Worm (Caenorhabditis elegans) whole organism, L1 larva: Measurements from ENCODE around the gene irld-3.

Source experiments
- C04F5.9 ChIP-seq: sonication (generic microtip); optimal IDR thresholded peaks from 2 replicates; lab custom pipeline; 2016; ENCODE audit warnings: missing genetic modification characterization, missing compliant biosample characterization
- C16A3.4 ChIP-seq: fragments of 150-350 bp; optimal IDR thresholded peaks from 2 replicates; lab custom pipeline; 2014; ENCODE audit warnings: missing biosample characterization, missing genetic modification characterization
- F16B12.6 ChIP-seq: fragments of 150-350 bp; optimal IDR thresholded peaks from 2 replicates; lab custom pipeline; 2014; ENCODE audit warnings: missing biosample characterization, missing genetic modification characterization
- aha-1 ChIP-seq: fragments of 150-350 bp; optimal IDR thresholded peaks from 2 replicates; lab custom pipeline; 2014; ENCODE audit warnings: missing biosample characterization, missing genetic modification characterization
- ama-1 ChIP-seq: fragments of 150-350 bp; optimal IDR thresholded peaks from 2 replicates; lab custom pipeline; 2014
- ceh-63 ChIP-seq: fragments of 200-800 bp; sonication (Bioruptor generic); optimal IDR thresholded peaks from 2 replicates; lab custom pipeline; 2018; ENCODE audit warnings: mild to moderate bottlenecking, missing genetic modification characterization, missing compliant biosample characterization
- ceh-8 ChIP-seq: fragments of 200-800 bp; sonication (Bioruptor generic); optimal IDR thresholded peaks from 2 replicates; lab custom pipeline; 2018; ENCODE audit warnings: mild to moderate bottlenecking, missing genetic modification characterization, moderate library complexity, missing compliant biosample characterization
- ceh-90 ChIP-seq: sonication (generic microtip); optimal IDR thresholded peaks from 2 replicates; lab custom pipeline; 2016; ENCODE audit warnings: missing genetic modification characterization, missing compliant biosample characterization
- ces-1 ChIP-seq: fragments of 150-350 bp; optimal IDR thresholded peaks from 2 replicates; lab custom pipeline; 2014; ENCODE audit warnings: missing biosample characterization, missing genetic modification reagents, missing genetic modification characterization
- dpl-1 ChIP-seq, 3 experiments: fragments of 150-350 bp in 2 of 3; sonication (generic microtip) in 1 of 3; optimal IDR thresholded peaks; 2 replicates each; lab custom pipeline; 2014 to 2017; ENCODE audit warnings: missing biosample characterization in 3 of 3, missing genetic modification characterization in 3 of 3, missing genetic modification reagents in 3 of 3
- dsc-1 ChIP-seq: sonication (generic microtip); optimal IDR thresholded peaks from 2 replicates; lab custom pipeline; 2016; ENCODE audit warnings: mild to moderate bottlenecking, missing genetic modification characterization, missing compliant biosample characterization
- efl-1 ChIP-seq, 4 experiments: fragments of 150-350 bp; optimal IDR thresholded peaks in 3 of 4; peaks in 1 of 4; 1 replicate in 1 of 4; 2 replicates in 3 of 4; lab custom pipeline; 2014; ENCODE audit warnings: missing biosample characterization in 2 of 4, missing genetic modification characterization in 2 of 4, missing genetic modification reagents in 2 of 4
- ets-5 ChIP-seq: fragments of 200-800 bp; sonication (Bioruptor generic); IDR thresholded peaks from 2 replicates; pipeline ENCODE4 v1.3.6; 2022; ENCODE audit warnings: missing genetic modification characterization, missing compliant biosample characterization
- fkh-10 ChIP-seq: sonication (generic microtip); optimal IDR thresholded peaks from 2 replicates; lab custom pipeline; 2017; ENCODE audit warnings: missing biosample characterization, missing genetic modification reagents, missing genetic modification characterization
- fkh-4 ChIP-seq: sonication (generic microtip); optimal IDR thresholded peaks from 2 replicates; lab custom pipeline; 2016; ENCODE audit warnings: missing compliant biosample characterization, missing genetic modification characterization, borderline replicate concordance
- fkh-8 ChIP-seq: sonication (generic microtip); optimal IDR thresholded peaks from 2 replicates; lab custom pipeline; 2016; ENCODE audit warnings: mild to moderate bottlenecking, missing genetic modification characterization, missing compliant biosample characterization
- grh-1 ChIP-seq: fragments of 200-800 bp; sonication (Bioruptor generic); IDR thresholded peaks from 2 replicates; pipeline ENCODE4 v1.3.6; 2022; ENCODE audit warnings: missing genetic modification reagents, missing genetic modification characterization, missing compliant biosample characterization
- hlh-4 ChIP-seq: sonication (generic microtip); optimal IDR thresholded peaks from 2 replicates; lab custom pipeline; 2016; ENCODE audit warnings: mild to moderate bottlenecking, missing genetic modification characterization, missing compliant biosample characterization
- isw-1 ChIP-seq: fragments of 200-800 bp; sonication (Bioruptor generic); IDR thresholded peaks from 2 replicates; pipeline ENCODE4 v1.3.6; 2022; ENCODE audit warnings: missing genetic modification characterization, missing compliant biosample characterization
- lin-14 ChIP-seq: fragments of 200-800 bp; sonication (Bioruptor generic); optimal IDR thresholded peaks from 2 replicates; lab custom pipeline; 2018; ENCODE audit warnings: mild to moderate bottlenecking, missing genetic modification characterization, moderate library complexity, missing compliant biosample characterization
- lin-15B ChIP-seq: fragments of 150-350 bp; sonication (generic microtip); optimal IDR thresholded peaks from 3 replicates; lab custom pipeline; 2014; ENCODE audit warnings: missing biosample characterization, missing genetic modification characterization
- lin-39 ChIP-seq: fragments of 150-350 bp; optimal IDR thresholded peaks from 2 replicates; lab custom pipeline; 2014; ENCODE audit warnings: missing biosample characterization, missing genetic modification reagents, missing genetic modification characterization
- lir-3 ChIP-seq: sonication (generic microtip); optimal IDR thresholded peaks from 2 replicates; lab custom pipeline; 2016; ENCODE audit warnings: mild to moderate bottlenecking, missing genetic modification characterization, moderate library complexity, missing compliant biosample characterization; ENCODE audit not compliant: poor library complexity
- lsy-2 ChIP-seq, 2 experiments: fragments of 150-350 bp; optimal IDR thresholded peaks; 2 replicates each; lab custom pipeline; 2014; ENCODE audit warnings: missing biosample characterization in 2 of 2, missing genetic modification characterization in 2 of 2
- mab-9 ChIP-seq: fragments of 200-800 bp; sonication (Bioruptor generic); IDR thresholded peaks from 2 replicates; pipeline ENCODE4 v1.3.6; 2022; ENCODE audit warnings: missing genetic modification reagents, missing genetic modification characterization, missing compliant biosample characterization
- mef-2 ChIP-seq: fragments of 150-350 bp; optimal IDR thresholded peaks from 2 replicates; lab custom pipeline; 2014; ENCODE audit warnings: missing biosample characterization, missing genetic modification characterization
- nhr-11 ChIP-seq: fragments of 150-350 bp; optimal IDR thresholded peaks from 2 replicates; lab custom pipeline; 2014; ENCODE audit warnings: missing biosample characterization, missing genetic modification characterization
- nhr-12 ChIP-seq: sonication (generic microtip); optimal IDR thresholded peaks from 2 replicates; lab custom pipeline; 2017; ENCODE audit warnings: missing biosample characterization, missing genetic modification characterization
- nhr-237 ChIP-seq: fragments of 150-350 bp; optimal IDR thresholded peaks from 2 replicates; lab custom pipeline; 2014; ENCODE audit warnings: missing biosample characterization, missing genetic modification characterization
- nhr-47 ChIP-seq: sonication (generic microtip); optimal IDR thresholded peaks from 2 replicates; lab custom pipeline; 2016; ENCODE audit warnings: mild to moderate bottlenecking, missing genetic modification characterization, moderate library complexity, missing compliant biosample characterization
- nhr-76 ChIP-seq: sonication (generic microtip); optimal IDR thresholded peaks from 2 replicates; lab custom pipeline; 2017; ENCODE audit warnings: missing biosample characterization, missing genetic modification characterization
- nhr-84 ChIP-seq: sonication (generic microtip); optimal IDR thresholded peaks from 2 replicates; lab custom pipeline; 2017; ENCODE audit warnings: missing biosample characterization, missing genetic modification characterization
- nhr-85 ChIP-seq: sonication (generic microtip); peaks from one replicate; lab custom pipeline; 2016; ENCODE audit warnings: missing genetic modification characterization, inconsistent platforms, missing compliant biosample characterization
- nhr-90 ChIP-seq: sonication (generic microtip); optimal IDR thresholded peaks from 2 replicates; lab custom pipeline; 2016; ENCODE audit warnings: mild to moderate bottlenecking, missing genetic modification characterization, missing compliant biosample characterization; ENCODE audit not compliant: poor library complexity
- pag-3 ChIP-seq: sonication (generic microtip); optimal IDR thresholded peaks from 2 replicates; lab custom pipeline; 2017; ENCODE audit warnings: missing genetic modification characterization, mild to moderate bottlenecking, missing compliant biosample characterization, antibody characterized with exemption, borderline replicate concordance; ENCODE audit not compliant: insufficient read depth
- pqm-1 ChIP-seq: sonication (generic microtip); optimal IDR thresholded peaks from 3 replicates; lab custom pipeline; 2017; ENCODE audit warnings: missing biosample characterization, missing genetic modification characterization
- rnt-1 ChIP-seq: sonication (generic microtip); optimal IDR thresholded peaks from 2 replicates; lab custom pipeline; 2016; ENCODE audit warnings: mild to moderate bottlenecking, missing genetic modification characterization, moderate library complexity, missing compliant biosample characterization
- snu-23 ChIP-seq: sonication (generic microtip); optimal IDR thresholded peaks from 2 replicates; lab custom pipeline; 2016; ENCODE audit warnings: missing genetic modification characterization, missing compliant biosample characterization
- sup-37 ChIP-seq: fragments of 200-800 bp; sonication (Bioruptor generic); optimal IDR thresholded peaks from 2 replicates; lab custom pipeline; 2018; ENCODE audit warnings: mild to moderate bottlenecking, missing genetic modification characterization, missing compliant biosample characterization
- swsn-7 ChIP-seq: sonication (generic microtip); optimal IDR thresholded peaks from 2 replicates; lab custom pipeline; 2016; ENCODE audit warnings: missing genetic modification characterization, missing compliant biosample characterization
- unc-30 ChIP-seq: sonication (generic microtip); optimal IDR thresholded peaks from 2 replicates; lab custom pipeline; 2017; ENCODE audit warnings: missing biosample characterization, missing genetic modification characterization
- vab-15 ChIP-seq: sonication (generic microtip); optimal IDR thresholded peaks from 2 replicates; lab custom pipeline; 2017; ENCODE audit warnings: missing genotype, mild to moderate bottlenecking, missing genetic modification characterization, missing compliant biosample characterization
- zag-1 ChIP-seq: fragments of 150-350 bp; optimal IDR thresholded peaks from 2 replicates; lab custom pipeline; 2014; ENCODE audit warnings: missing biosample characterization, missing genetic modification characterization
- zip-4 ChIP-seq: fragments of 200-800 bp; sonication (Bioruptor generic); optimal IDR thresholded peaks from 2 replicates; lab custom pipeline; 2018; ENCODE audit warnings: mild to moderate bottlenecking, missing genetic modification characterization, moderate library complexity, missing compliant biosample characterization

irld-3 gene

ce11 chrV:3144494-3144893 is 6.1 kb upstream of the irld-3 start, which contains the start of gene srab-10:
Gene srab-10, minus strand, starts transcription at chrV:3144594.
- TF ChIP-seq ets-5 (GFP tag; lab: Robert Waterston, UW), result no peak
- TF ChIP-seq ces-1 (GFP tag; lab: Kevin White, UChicago), result no peak
- no peak for TF ChIP-seq ama-1 (lab: Kevin White, UChicago)
- no peak for TF ChIP-seq mef-2 (tag; lab: Kevin White, UChicago)
- no peak for TF ChIP-seq nhr-47
- TF ChIP-seq lin-14 (GFP tag; lab: Kevin White, UChicago), result no peak
- no peak for TF ChIP-seq nhr-84 (tag; lab: Kevin White, UChicago)
- no peak for TF ChIP-seq mab-9 (GFP tag; lab: Robert Waterston, UW)
- TF ChIP-seq lin-39, result no peak
- no peak for TF ChIP-seq dsc-1 (tag; lab: Kevin White, UChicago)
- TF ChIP-seq pag-3 (tag; lab: Kevin White, UChicago), result no peak
- TF ChIP-seq C16A3.4 (tag; lab: Kevin White, UChicago), result no peak
- no peak for TF ChIP-seq ceh-63 (GFP tag; lab: Kevin White, UChicago)
- TF ChIP-seq rnt-1 (tag; lab: Kevin White, UChicago), result no peak
- no peak for TF ChIP-seq nhr-85 (tag; lab: Kevin White, UChicago)
- no peak for TF ChIP-seq ceh-90 (tag; lab: Kevin White, UChicago)
- TF ChIP-seq unc-30 (tag; lab: Kevin White, UChicago), result no peak

- TF ChIP-seq dpl-1 (GFP tag; optimal IDR thresholded peaks at IDR 0.05; lab: Kevin White, UChicago), result no peak
- no peak for TF ChIP-seq lir-3
- no peak for TF ChIP-seq aha-1
- no peak for TF ChIP-seq C16A3.4 (tag; lab: Kevin White, UChicago)
- no peak for TF ChIP-seq zag-1 (tag; lab: Kevin White, UChicago)
- TF ChIP-seq lin-15B (tag; lab: Kevin White, UChicago), result no peak
- TF ChIP-seq pqm-1 (tag; lab: Kevin White, UChicago), result no peak
- TF ChIP-seq rnt-1 (tag; lab: Kevin White, UChicago), result no peak
- TF ChIP-seq ceh-8, result no peak
- no peak for TF ChIP-seq zip-4 (GFP tag; lab: Kevin White, UChicago)
- TF ChIP-seq dsc-1 (tag; lab: Kevin White, UChicago), result no peak
- TF ChIP-seq lsy-2 (tag; optimal IDR thresholded peaks at IDR 0.05; lab: Kevin White, UChicago), result no peak
- TF ChIP-seq nhr-76 (tag; lab: Kevin White, UChicago), result no peak
- no peak for TF ChIP-seq hlh-4 (tag; lab: Kevin White, UChicago)
- TF ChIP-seq ets-5 (GFP tag; lab: Robert Waterston, UW), result no peak
- TF ChIP-seq nhr-12 (tag; lab: Kevin White, UChicago), result no peak
- TF ChIP-seq nhr-237, result no peak
Observed at ce11 chrV:3141190-3141589, 2.8 kb upstream of the irld-3 start, which contains the start of gene srab-9. Gene srab-9, minus strand, starts transcription at chrV:3141290.

- no peak for TF ChIP-seq nhr-11 (tag; lab: Kevin White, UChicago)
- TF ChIP-seq nhr-90 (tag; lab: Kevin White, UChicago), result no peak
- no peak for TF ChIP-seq efl-1 (optimal IDR thresholded peaks at IDR 0.05; lab: Kevin White, UChicago)
- TF ChIP-seq efl-1 (GFP tag; optimal IDR thresholded peaks at IDR 0.05 in 1 of 2; lab: Kevin White, UChicago), result no peak
- no peak for TF ChIP-seq swsn-7 (tag; lab: Kevin White, UChicago)
- no peak for TF ChIP-seq fkh-10 (GFP tag; lab: Kevin White, UChicago)
- no peak for TF ChIP-seq C04F5.9
- TF ChIP-seq vab-15 (tag; lab: Kevin White, UChicago), result no peak
- TF ChIP-seq isw-1, result no peak
- TF ChIP-seq grh-1 (GFP tag; lab: Robert Waterston, UW), result no peak
- TF ChIP-seq hlh-4 (tag; lab: Kevin White, UChicago), result no peak
- TF ChIP-seq fkh-4 (tag; lab: Kevin White, UChicago), result no peak
- TF ChIP-seq ceh-8, result no peak
- TF ChIP-seq fkh-8 (tag; lab: Kevin White, UChicago), result no peak
- no peak for TF ChIP-seq F16B12.6
- TF ChIP-seq dpl-1 (GFP tag; optimal IDR thresholded peaks at IDR 0.05; lab: Kevin White, UChicago), result no peak
- TF ChIP-seq zag-1 (tag; lab: Kevin White, UChicago), result no peak
- TF ChIP-seq mab-9 (GFP tag; lab: Robert Waterston, UW), result no peak
- TF ChIP-seq sup-37 (GFP tag; lab: Kevin White, UChicago), result no peak
- TF ChIP-seq snu-23 (GFP tag; lab: Kevin White, UChicago), result no peak
- TF ChIP-seq pqm-1 (tag; lab: Kevin White, UChicago), result no peak
- TF ChIP-seq, all 84 proteins: peak for 0
Observed at ce11 chrV:3133293-3133755, 5.1 kb downstream of the irld-3 start, which contains the start of gene F02C9.2. Gene F02C9.2, plus strand, starts transcription at chrV:3133705.
